Worm (Caenorhabditis elegans): ENCODE measurements around the gene M153.5.

The M153.5 gene

DNA sequence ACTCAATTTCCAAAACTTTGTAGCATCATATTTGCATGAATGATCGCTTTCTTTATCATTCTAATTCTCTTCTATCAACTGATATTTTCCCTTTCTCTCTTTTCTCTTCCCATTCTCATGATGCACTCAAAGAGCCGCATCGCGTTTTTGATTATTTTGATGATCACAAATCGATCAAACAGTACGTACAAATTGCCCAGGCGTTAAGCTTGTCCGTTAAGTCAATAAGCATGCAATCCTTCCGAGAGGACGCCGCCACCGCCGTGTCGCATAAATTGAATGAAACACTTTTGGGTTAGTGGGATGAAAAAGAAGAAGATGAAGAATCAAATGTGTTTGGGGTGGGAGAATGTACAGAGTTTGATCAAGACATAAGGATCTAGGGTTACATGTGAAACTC lies 37.8 kb downstream of the M153.5 start:
- TF ChIP-seq mdl-1 (tag; optimal IDR thresholded peaks at IDR 0.05) (no peak), unc-62 (GFP tag; optimal IDR thresholded peaks at IDR 0.05 in 1 of 2) (no peak), unc-62 (tag; optimal IDR thresholded peaks at IDR 0.05) (no peak), hlh-30 (tag; optimal IDR thresholded peaks at IDR 0.05; ENCODE audit: insufficient read depth) (peak; percentile 25), ceh-62 (tag; optimal IDR thresholded peaks at IDR 0.05) (no peak), Y48G9A.11 (GFP tag; IDR thresholded peaks at IDR 0.05) (no peak), rbr-2 (tag; optimal IDR thresholded peaks at IDR 0.05) (no peak), snpc-4 (tag; optimal IDR thresholded peaks at IDR 0.05) (no peak), ceh-44 (GFP tag; IDR thresholded peaks at IDR 0.05) (no peak), ceh-32 (tag; optimal IDR thresholded peaks at IDR 0.05; ENCODE audit: poor library complexity) (no peak), daf-16 (GFP tag; optimal IDR thresholded peaks at IDR 0.05) (no peak), daf-16 (tag; optimal IDR thresholded peaks at IDR 0.05) (peak; percentile 13), daf-19 (GFP tag; conservative IDR thresholded peaks at IDR 0.05) (no peak), tra-1 (GFP tag; IDR thresholded peaks at IDR 0.05) (no peak), attf-4 (tag; optimal IDR thresholded peaks at IDR 0.05) (no peak), nhr-25 (tag; optimal IDR thresholded peaks at IDR 0.05; ENCODE audit: borderline replicate concordance, insufficient read depth) (peak; percentile 12), lin-29 (GFP tag; IDR thresholded peaks at IDR 0.05) (no peak), nhr-28 (tag; optimal IDR thresholded peaks at IDR 0.05) (peak; percentile 11), egl-27 (tag; optimal IDR thresholded peaks at IDR 0.05) (no peak), fos-1 (tag; optimal IDR thresholded peaks at IDR 0.05) (no peak), daf-8 (GFP tag; IDR thresholded peaks at IDR 0.05) (no peak), Y5F2A.4 (GFP tag; optimal IDR thresholded peaks at IDR 0.05) (no peak), Y75B8A.6 (GFP tag; IDR thresholded peaks at IDR 0.05) (no peak), nhr-102 (tag; optimal IDR thresholded peaks at IDR 0.05) (no peak), dve-1 (tag; optimal IDR thresholded peaks at IDR 0.05; ENCODE audit: insufficient read depth) (peak; percentile 57), unc-130 (GFP tag; optimal IDR thresholded peaks at IDR 0.05) (no peak), hlh-11 (tag; optimal IDR thresholded peaks at IDR 0.05) (peak; percentile 41), dmd-6 (GFP tag; IDR thresholded peaks at IDR 0.05) (0 out of 2 replicates have a peak, but pooled peaks have one; percentile 30), arid-1 (GFP tag; conservative IDR thresholded peaks at IDR 0.05) (no peak), nhr-42 (GFP tag; IDR thresholded peaks at IDR 0.05) (no peak), mdt-29 (GFP tag; IDR thresholded peaks at IDR 0.05) (no peak), Y105C5A.15 (GFP tag; IDR thresholded peaks at IDR 0.05) (no peak), fkh-10 (GFP tag; optimal IDR thresholded peaks at IDR 0.05) (no peak), ztf-11 (tag; optimal IDR thresholded peaks at IDR 0.05) (no peak), lin-39 (tag; optimal IDR thresholded peaks at IDR 0.05) (no peak), lin-13 (GFP tag; optimal IDR thresholded peaks at IDR 0.05) (no peak), zfp-2 (tag; optimal IDR thresholded peaks at IDR 0.05) (no peak)

DNA sequence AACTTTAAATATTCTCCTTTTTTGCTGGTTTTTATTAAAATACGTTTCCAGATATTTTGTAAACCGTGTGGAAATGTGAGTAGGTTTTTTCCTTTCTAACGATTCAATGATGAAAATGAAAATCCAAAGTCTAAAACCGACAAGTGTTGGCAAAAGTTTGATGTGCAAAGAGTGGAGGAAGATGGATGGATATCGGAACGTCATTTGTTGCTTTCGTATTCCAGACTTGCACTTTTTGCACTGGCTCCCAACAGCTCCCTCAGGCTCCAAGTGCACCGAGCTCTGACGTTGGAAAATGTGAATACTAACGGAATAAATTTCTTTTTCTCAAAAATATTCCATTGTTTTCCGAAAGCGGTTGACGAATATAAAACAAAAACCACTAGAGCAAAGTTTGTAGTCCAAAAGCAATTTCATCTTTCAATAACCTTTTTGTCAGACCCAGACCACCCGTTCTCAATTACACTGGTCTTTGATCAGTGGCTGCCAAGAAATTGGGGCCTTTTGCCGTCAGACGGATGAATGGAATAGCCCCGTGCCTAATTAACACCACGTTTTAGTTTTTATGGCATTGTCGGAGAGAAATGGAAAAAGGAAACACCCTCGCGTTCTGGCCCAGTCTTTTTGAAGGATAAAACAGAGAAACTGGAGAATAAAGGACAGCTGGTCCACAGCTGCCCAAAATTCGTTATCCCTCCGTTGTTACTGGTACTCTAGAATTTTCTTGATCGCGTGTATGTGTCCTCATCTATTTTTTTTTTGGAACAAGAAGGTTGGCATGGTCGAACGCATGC lies 39.1 kb downstream of the M153.5 start:
- no peak for TF ChIP-seq lin-13 (GFP tag; optimal IDR thresholded peaks at IDR 0.05)
- TF ChIP-seq zfp-3 (GFP tag; conservative IDR thresholded peaks at IDR 0.05): no peak
- TF ChIP-seq lsy-2 (tag; optimal IDR thresholded peaks at IDR 0.05): no peak
- TF ChIP-seq aha-1 (tag): peak; percentile 78
- TF ChIP-seq lin-38 (GFP tag; IDR thresholded peaks at IDR 0.05): no peak
- no peak for TF ChIP-seq duxl-1 (tag; optimal IDR thresholded peaks at IDR 0.05; ENCODE audit: poor library complexity)
- peak; percentile 16 for TF ChIP-seq mxl-3 (GFP tag; optimal IDR thresholded peaks at IDR 0.05)
- TF ChIP-seq nhr-6 (tag; optimal IDR thresholded peaks at IDR 0.05): no peak
- no peak for TF ChIP-seq snpc-4 (tag; optimal IDR thresholded peaks at IDR 0.05)
- no peak for TF ChIP-seq ceh-32 (tag; optimal IDR thresholded peaks at IDR 0.05; ENCODE audit: poor library complexity)
- no peak for TF ChIP-seq daf-19 (GFP tag; conservative IDR thresholded peaks at IDR 0.05)
- peak; percentile 29 for TF ChIP-seq hlh-30 (tag; optimal IDR thresholded peaks at IDR 0.05; ENCODE audit: insufficient read depth)
- TF ChIP-seq rbr-2 (tag; optimal IDR thresholded peaks at IDR 0.05): peak; percentile 16
- peak; percentile 12 for TF ChIP-seq hlh-11 (tag; optimal IDR thresholded peaks at IDR 0.05)
- no peak for TF ChIP-seq unc-130 (GFP tag; optimal IDR thresholded peaks at IDR 0.05)
- TF ChIP-seq cey-2 (tag; optimal IDR thresholded peaks at IDR 0.05; ENCODE audit: borderline replicate concordance, insufficient read depth): no peak
- no peak for TF ChIP-seq ama-1 (optimal IDR thresholded peaks at IDR 0.05)
- no peak for TF ChIP-seq dmd-8 (GFP tag; IDR thresholded peaks at IDR 0.05)
- no peak for TF ChIP-seq lim-7 (GFP tag; IDR thresholded peaks at IDR 0.05)
- TF ChIP-seq sdz-12 (GFP tag; optimal IDR thresholded peaks at IDR 0.05): no peak
- no peak for TF ChIP-seq lir-3 (tag; optimal IDR thresholded peaks at IDR 0.05)

Data from whole organism, L4 larva.